Fruit fly (Drosophila melanogaster) S2 (cell line): ENCODE measurements around the gene CG34332.

ENCODE experiments used
- CG8478 ChIP-seq: fragments of >200 bp; optimal IDR thresholded peaks from 2 replicates; lab custom pipeline; 2018
- CTCF ChIP-seq, 2 experiments: fragments of >200 bp; optimal IDR thresholded peaks; 2 replicates each; lab custom pipeline; 2018

DNA sequence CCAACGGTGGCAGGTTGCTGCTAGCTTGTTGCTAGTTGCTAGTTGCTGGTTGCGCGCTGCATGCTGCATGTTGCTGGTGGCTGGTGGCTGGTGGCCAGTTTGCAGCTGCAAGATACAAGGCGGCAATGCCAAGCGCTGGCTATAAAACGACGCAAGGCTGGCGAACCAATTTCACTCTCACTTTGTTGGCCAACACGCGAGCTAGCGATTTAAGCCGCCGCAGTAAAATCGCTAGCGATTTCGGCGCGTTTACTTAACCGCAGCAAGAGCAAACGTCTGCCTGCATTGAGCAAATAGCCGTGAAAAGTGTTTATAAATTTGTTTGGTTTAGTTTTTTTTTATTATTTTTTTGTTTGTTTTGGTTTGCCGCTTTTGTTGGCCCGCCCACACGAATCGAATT is 7.4 kb upstream of the CG34332 start, which contains the start of gene CG15322:
- TF ChIP-seq CG8478 (lab: Kevin White, UChicago) (no peak), CTCF (optimal IDR thresholded peaks at IDR 0.05; lab: Kevin White, UChicago) (no peak)
